Fruit fly (Drosophila melanogaster): Measurements from ENCODE around the gene CG32152.

DNA sequence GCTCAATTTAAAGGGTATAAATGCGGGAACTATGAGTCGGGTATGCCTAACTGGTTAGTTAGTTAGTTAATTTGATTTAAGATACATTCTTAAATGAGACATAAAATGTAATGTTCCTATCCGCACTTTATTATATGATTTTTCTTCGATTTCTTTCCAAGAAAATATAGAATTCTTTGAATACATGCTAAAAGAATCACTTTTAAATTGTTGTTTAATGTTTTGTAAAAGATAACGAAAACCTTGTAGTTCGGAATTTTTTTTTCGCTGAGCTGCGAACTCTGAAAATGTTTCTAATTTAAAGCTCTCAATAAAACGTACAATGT lies 16.2 kb upstream of the CG32152 start:
- TF ChIP-seq CTCF (optimal IDR thresholded peaks at IDR 0.05) (no peak), CG8478 (optimal IDR thresholded peaks at IDR 0.05) (no peak)
